Fruit fly (Drosophila melanogaster): ENCODE measurements around the gene Vml.

Vml gene

dm6 chrX:2289134-2289533 lies 13.5 kb downstream of the Vml start (continued):
- TF ChIP-seq Hr4 (GFP tag; optimal IDR thresholded peaks at IDR 0.05) (peak; percentile 11), Blimp-1 (GFP tag; optimal IDR thresholded peaks at IDR 0.05) (no peak), CG32006 (GFP tag; optimal IDR thresholded peaks at IDR 0.05) (peak; percentile 72), CG3032 (tag; optimal IDR thresholded peaks at IDR 0.05) (peak; percentile 65), Eip93F (GFP tag; optimal IDR thresholded peaks at IDR 0.05) (no peak), Sox15 (GFP tag; optimal IDR thresholded peaks at IDR 0.05) (no peak), esn (GFP tag; optimal IDR thresholded peaks at IDR 0.05) (no peak)

DNA sequence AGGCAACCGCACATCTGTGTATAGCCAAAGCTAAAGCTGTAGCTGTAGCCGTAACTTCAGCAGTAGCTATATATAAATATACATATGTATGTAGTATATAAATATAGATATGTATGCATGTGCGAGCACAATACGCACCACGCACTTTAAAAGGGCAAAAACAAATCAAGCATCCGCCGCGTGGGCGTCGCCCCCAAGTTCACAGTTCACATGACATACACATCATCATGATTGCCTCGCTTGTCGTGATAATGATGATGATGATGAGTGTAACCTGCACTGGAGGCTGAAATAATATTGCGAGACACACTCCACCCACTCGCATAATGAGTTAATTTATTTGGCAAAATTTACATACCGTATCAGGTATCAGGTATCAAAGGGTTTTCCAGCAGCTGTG lies 15.4 kb downstream of the Vml start:
- TF ChIP-seq Ets21C (GFP tag; optimal IDR thresholded peaks at IDR 0.05) (no peak), Blimp-1 (GFP tag; optimal IDR thresholded peaks at IDR 0.05) (no peak), svp (GFP tag) (peak; percentile 73), CG32006 (GFP tag; optimal IDR thresholded peaks at IDR 0.05) (no peak)

dm6 chrX:2292410-2292809 lies 16.8 kb downstream of the Vml start:
- no peak for TF ChIP-seq eg (GFP tag; IDR thresholded peaks at IDR 0.05)
- TF ChIP-seq Eip75B (GFP tag; optimal IDR thresholded peaks at IDR 0.05) = no peak
- no peak for TF ChIP-seq salr (GFP tag; optimal IDR thresholded peaks at IDR 0.05)
- TF ChIP-seq Sox15 (GFP tag; optimal IDR thresholded peaks at IDR 0.05) = no peak
- no peak for TF ChIP-seq fd85E (GFP tag; optimal IDR thresholded peaks at IDR 0.05)
- TF ChIP-seq CG31627 (GFP tag; optimal IDR thresholded peaks at IDR 0.05) = no peak
- no peak for TF ChIP-seq CG16779 (tag; optimal IDR thresholded peaks at IDR 0.05)
- no peak for TF ChIP-seq CG6808 (GFP tag; optimal IDR thresholded peaks at IDR 0.05)
- no peak for TF ChIP-seq spab (GFP tag; optimal IDR thresholded peaks at IDR 0.05)
- TF ChIP-seq Sox102F (GFP tag; optimal IDR thresholded peaks at IDR 0.05) = no peak
- TF ChIP-seq fkh (GFP tag; optimal IDR thresholded peaks at IDR 0.05) = no peak
- TF ChIP-seq CG9139 (GFP tag; optimal IDR thresholded peaks at IDR 0.05) = no peak
- no peak; the same call in 2 of the 3 replicates for TF ChIP-seq CG6163 (GFP tag; IDR thresholded peaks at IDR 0.05)
- TF ChIP-seq topi (GFP tag; optimal IDR thresholded peaks at IDR 0.05) = no peak
- TF ChIP-seq Lpt (GFP tag; optimal IDR thresholded peaks at IDR 0.05) = no peak
- no peak for TF ChIP-seq CG3032 (tag; optimal IDR thresholded peaks at IDR 0.05)
- no peak for TF ChIP-seq CG32006 (GFP tag; optimal IDR thresholded peaks at IDR 0.05)
- no peak for TF ChIP-seq lz (GFP tag; optimal IDR thresholded peaks at IDR 0.05)

- TF ChIP-seq Hr39 (GFP tag; optimal IDR thresholded peaks at IDR 0.05) = peak; percentile 94
- TF ChIP-seq pdm3 (GFP tag; optimal IDR thresholded peaks at IDR 0.05) = peak; percentile 96
- peak; percentile 97 for TF ChIP-seq svp (GFP tag)
- TF ChIP-seq Ets21C (GFP tag; optimal IDR thresholded peaks at IDR 0.05) = peak; percentile 93
- peak; percentile 86 for TF ChIP-seq CG7368 (GFP tag; optimal IDR thresholded peaks at IDR 0.05)
- TF ChIP-seq CG3032 (tag; optimal IDR thresholded peaks at IDR 0.05) = peak; percentile 96
- TF ChIP-seq CG6792 (GFP tag; optimal IDR thresholded peaks at IDR 0.05) = peak; percentile 94
- peak; percentile 95 to 97 for TF ChIP-seq ss (GFP tag; optimal IDR thresholded peaks at IDR 0.05)
- TF ChIP-seq CG11902 (GFP tag; optimal IDR thresholded peaks at IDR 0.05) = peak; percentile 82
- TF ChIP-seq CG16779 (tag; optimal IDR thresholded peaks at IDR 0.05) = peak; percentile 92
- peak; percentile 95 for TF ChIP-seq cyc (GFP tag; optimal IDR thresholded peaks at IDR 0.05)
- peak; percentile 93 for TF ChIP-seq vri (GFP tag; optimal IDR thresholded peaks at IDR 0.05)
- peak; percentile 91 for TF ChIP-seq dac (GFP tag; optimal IDR thresholded peaks at IDR 0.05)
- peak; percentile 95 for TF ChIP-seq Smox (GFP tag; optimal IDR thresholded peaks at IDR 0.05)
- peak; percentile 93 for TF ChIP-seq CG11762 (GFP tag; optimal IDR thresholded peaks at IDR 0.05; ENCODE audit: insufficient read depth)
- TF ChIP-seq acj6 (GFP tag; optimal IDR thresholded peaks at IDR 0.05) = peak; percentile 93
- peak; percentile 92 for TF ChIP-seq eg (GFP tag; IDR thresholded peaks at IDR 0.05)
- TF ChIP-seq esn (GFP tag; optimal IDR thresholded peaks at IDR 0.05) = peak; percentile 96
- TF ChIP-seq Sox14 (GFP tag; optimal IDR thresholded peaks at IDR 0.05) = peak; percentile 96
- peak; percentile 96 for TF ChIP-seq CG10669 (GFP tag; optimal IDR thresholded peaks at IDR 0.05)
- TF ChIP-seq fd85E (GFP tag; optimal IDR thresholded peaks at IDR 0.05) = peak; percentile 77
- peak; percentile 91 for TF ChIP-seq CG10631 (GFP tag; optimal IDR thresholded peaks at IDR 0.05)
- TF ChIP-seq fkh (GFP tag; optimal IDR thresholded peaks at IDR 0.05) = peak; percentile 95
- peak; percentile 93 for TF ChIP-seq CG34406 (GFP tag; optimal IDR thresholded peaks at IDR 0.05)
- peak; percentile 83 for TF ChIP-seq Eip93F (GFP tag; optimal IDR thresholded peaks at IDR 0.05)
- TF ChIP-seq CG8632 (GFP tag; optimal IDR thresholded peaks at IDR 0.05) = peak; percentile 93
- peak; percentile 95 for TF ChIP-seq dsx (GFP tag; optimal IDR thresholded peaks at IDR 0.05; ENCODE audit: poor library complexity, severe bottlenecking)
- TF ChIP-seq Lpt (GFP tag; optimal IDR thresholded peaks at IDR 0.05) = peak; percentile 94
- TF ChIP-seq CG8319 (GFP tag; optimal IDR thresholded peaks at IDR 0.05) = peak; percentile 89
- peak; percentile 97 for TF ChIP-seq lz (GFP tag; optimal IDR thresholded peaks at IDR 0.05)
These were observed 17.8 kb downstream of the Vml start, which contains the start of gene CG2865 for dm6 chrX:2293294-2293988. CG2865 (minus strand) TSS chrX:2293411.

Measured in whole organism, prepupa.